Worm (Caenorhabditis elegans): ENCODE results near the gene swm-1.

DNA sequence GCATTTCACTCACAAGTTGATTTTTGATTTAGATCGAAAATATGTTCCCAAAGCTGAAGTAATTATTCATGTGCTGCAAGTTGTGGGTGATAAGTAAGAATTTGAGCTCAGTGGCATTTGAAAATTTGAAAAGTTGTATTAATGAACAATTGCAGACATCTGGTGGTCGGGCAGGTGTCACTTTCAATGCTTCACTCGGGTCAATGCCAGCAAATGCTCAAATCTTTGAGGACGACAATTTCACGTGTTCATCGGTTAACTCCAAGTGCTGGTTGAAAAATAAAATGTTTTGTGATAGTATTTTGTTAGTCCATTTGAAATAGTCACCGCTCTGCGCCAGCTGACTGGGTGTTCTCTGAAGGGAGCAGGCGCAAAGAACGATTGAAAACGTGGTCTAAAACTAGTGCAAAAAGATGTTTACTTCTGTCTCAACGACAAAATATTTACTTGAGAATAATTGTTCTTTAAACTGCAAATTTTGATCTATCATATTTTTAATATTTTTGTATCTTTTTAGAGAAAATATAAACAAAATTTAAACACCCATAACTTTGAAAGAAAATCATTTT, 39.5 kb upstream of the swm-1 start:
- TF ChIP-seq ztf-29 (GFP tag; IDR thresholded peaks at IDR 0.05) (no peak), T22C8.4 (GFP tag; IDR thresholded peaks at IDR 0.05) (no peak), klf-2 (GFP tag; conservative IDR thresholded peaks at IDR 0.05) (no peak), flt-1 (GFP tag; IDR thresholded peaks at IDR 0.05) (no peak), tab-1 (GFP tag; IDR thresholded peaks at IDR 0.05) (no peak), ztf-23 (GFP tag; IDR thresholded peaks at IDR 0.05) (no peak), cog-1 (tag; optimal IDR thresholded peaks at IDR 0.05) (no peak), med-1 (GFP tag; optimal IDR thresholded peaks at IDR 0.05; ENCODE audit: insufficient read depth) (no peak)

Measured in whole organism, midembryonic.